Fruit fly (Drosophila melanogaster): ENCODE measurements around the gene nab.
A peak's percentile ranks its signal among the peaks of the same experiment; 100 is the strongest.

Gene nab

DNA sequence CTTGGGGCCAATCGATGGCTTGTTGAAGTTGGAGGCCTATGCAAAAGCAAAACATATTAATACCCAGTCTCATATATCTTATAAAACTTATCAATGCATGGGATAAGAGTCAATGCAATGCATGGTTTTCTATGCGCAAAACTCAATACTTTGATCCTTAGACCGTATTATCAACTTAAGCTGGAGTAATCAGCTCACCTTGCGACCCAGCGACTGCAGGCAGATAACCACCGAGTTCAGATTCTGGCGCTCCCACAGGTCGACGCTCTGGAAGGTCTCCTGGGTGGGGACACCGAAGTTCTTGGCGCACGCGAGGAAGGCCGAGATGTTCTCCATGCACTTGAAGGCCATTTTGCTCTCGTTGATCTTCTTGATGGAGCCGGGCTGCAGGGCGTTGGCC, 45.6 kb downstream of the nab start:
- TF ChIP-seq CG17806 (tag; optimal IDR thresholded peaks at IDR 0.05) (no peak), CG12605 (GFP tag; IDR thresholded peaks at IDR 0.05) (no peak), CG15710 (tag; optimal IDR thresholded peaks at IDR 0.05) (no peak), Ets98B (GFP tag; IDR thresholded peaks at IDR 0.05) (no peak), CG34367 (tag; optimal IDR thresholded peaks at IDR 0.05) (no peak), CG9948 (tag; optimal IDR thresholded peaks at IDR 0.05) (no peak), D1 (tag; optimal IDR thresholded peaks at IDR 0.05) (no peak), Pif1A (GFP tag; optimal IDR thresholded peaks at IDR 0.05) (no peak), CG4496 (GFP tag; IDR thresholded peaks at IDR 0.05) (no peak), gl (tag; optimal IDR thresholded peaks at IDR 0.05) (no peak), CG8301 (tag; optimal IDR thresholded peaks at IDR 0.05) (no peak), Pif1B (GFP tag; optimal IDR thresholded peaks at IDR 0.05) (no peak)

DNA sequence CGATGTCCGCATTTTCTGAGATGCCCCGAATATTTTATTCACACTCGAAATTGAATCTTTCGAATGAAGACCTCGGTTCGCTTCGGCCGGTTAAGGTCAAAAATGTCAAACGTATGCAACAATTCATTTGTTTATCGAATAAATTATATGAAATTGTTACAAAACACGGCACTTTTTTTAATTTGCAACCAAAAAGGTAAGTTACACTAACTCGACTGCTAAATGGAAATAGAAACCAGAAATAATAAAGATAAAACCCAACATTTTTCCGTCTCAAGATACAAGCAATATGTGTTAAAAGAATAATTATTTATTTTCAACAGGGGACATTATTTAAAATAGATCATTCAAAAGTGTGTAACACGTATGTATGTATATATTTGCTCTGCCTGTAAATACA, 46.7 kb downstream of the nab start:
- no peak for TF ChIP-seq CG14655 (GFP tag; optimal IDR thresholded peaks at IDR 0.05)
- TF ChIP-seq CG15710 (tag; optimal IDR thresholded peaks at IDR 0.05), result no peak
- TF ChIP-seq CG4496 (GFP tag; IDR thresholded peaks at IDR 0.05), result no peak
- no peak for TF ChIP-seq CG17806 (tag; optimal IDR thresholded peaks at IDR 0.05)
- TF ChIP-seq CG9948 (tag; optimal IDR thresholded peaks at IDR 0.05), result no peak
- TF ChIP-seq Ets98B (GFP tag; IDR thresholded peaks at IDR 0.05), result no peak
- TF ChIP-seq D1 (tag; optimal IDR thresholded peaks at IDR 0.05), result no peak
- no peak for TF ChIP-seq Pif1A (GFP tag; optimal IDR thresholded peaks at IDR 0.05)
- no peak for TF ChIP-seq CG10348 (GFP tag; IDR thresholded peaks at IDR 0.05)
- no peak for TF ChIP-seq CG8159 (tag; optimal IDR thresholded peaks at IDR 0.05)
- no peak for TF ChIP-seq CG34367 (tag; optimal IDR thresholded peaks at IDR 0.05)
- TF ChIP-seq EcR (GFP tag; optimal IDR thresholded peaks at IDR 0.05), result no peak
- TF ChIP-seq CG13204 (GFP tag; optimal IDR thresholded peaks at IDR 0.05), result no peak

DNA sequence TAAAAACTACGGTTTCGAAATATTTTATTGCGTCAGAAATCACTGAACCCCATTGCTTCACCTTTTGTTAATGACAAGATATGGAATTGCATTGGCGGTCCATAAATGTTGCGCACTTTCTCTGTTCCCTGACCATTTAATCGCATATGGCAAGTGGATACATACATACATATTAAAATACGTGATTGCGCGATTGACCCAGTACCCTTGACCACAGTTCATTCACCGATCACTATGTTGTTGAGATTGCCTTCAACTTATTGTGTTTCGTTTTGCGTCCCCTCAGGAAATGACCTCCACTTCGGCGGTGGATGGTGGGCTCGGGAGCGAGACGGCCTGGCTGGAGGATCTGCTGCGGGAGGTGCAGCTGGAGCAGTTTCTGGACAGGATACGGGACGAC, 50.5 kb downstream of the nab start:
- peak; percentile 92 for TF ChIP-seq EcR (GFP tag; optimal IDR thresholded peaks at IDR 0.05)
- TF ChIP-seq CG14655 (GFP tag; optimal IDR thresholded peaks at IDR 0.05), result no peak

DNA sequence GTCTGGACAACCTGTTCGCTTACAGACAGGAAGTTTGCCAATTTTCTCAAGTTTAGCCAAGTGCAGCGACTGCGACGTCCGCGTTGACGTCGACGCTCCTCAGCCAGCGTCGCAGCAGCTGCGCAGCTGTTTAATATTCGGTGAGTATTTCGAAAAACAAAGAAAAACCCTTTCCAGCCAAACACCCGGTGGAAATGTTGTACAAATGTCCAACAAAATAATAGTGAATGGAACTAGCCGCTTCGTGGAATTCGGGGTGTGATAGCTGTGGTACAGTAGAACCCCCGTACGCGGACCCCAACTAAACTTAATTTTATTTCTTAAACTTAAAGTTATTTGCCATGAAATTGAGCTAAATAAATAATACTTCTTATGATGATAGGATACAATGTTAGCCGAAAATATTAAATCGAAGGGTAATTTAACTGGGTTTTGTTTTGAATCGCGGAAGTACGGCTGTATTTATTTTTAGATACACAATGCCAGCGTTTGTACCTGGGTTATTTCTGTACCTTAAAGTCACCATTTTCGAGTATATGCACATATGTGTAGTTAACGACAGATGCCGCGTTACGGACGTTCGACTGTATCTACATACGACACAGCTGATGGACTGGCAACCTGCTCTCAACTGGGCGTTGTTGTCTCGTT, 51.8 kb downstream of the nab start:
- TF ChIP-seq Snoo (tag; optimal IDR thresholded peaks at IDR 0.05), result peak; percentile 58
- no peak for TF ChIP-seq CG10348 (GFP tag; IDR thresholded peaks at IDR 0.05)
- TF ChIP-seq Pif1B (GFP tag; optimal IDR thresholded peaks at IDR 0.05), result peak; percentile 41
- TF ChIP-seq CG17806 (tag; optimal IDR thresholded peaks at IDR 0.05), result peak; percentile 31
- peak; percentile 41 for TF ChIP-seq CG34367 (tag; optimal IDR thresholded peaks at IDR 0.05)
- TF ChIP-seq CG15710 (tag; optimal IDR thresholded peaks at IDR 0.05), result peak; percentile 69
- peak; percentile 79 for TF ChIP-seq CG14655 (GFP tag; optimal IDR thresholded peaks at IDR 0.05)
- no peak for TF ChIP-seq rn (GFP tag; IDR thresholded peaks at IDR 0.05)
- TF ChIP-seq CG32121 (GFP tag; IDR thresholded peaks at IDR 0.05), result peak; percentile 48
- TF ChIP-seq CG12605 (GFP tag; IDR thresholded peaks at IDR 0.05), result no peak
- TF ChIP-seq CG8301 (tag; optimal IDR thresholded peaks at IDR 0.05), result peak; percentile 79
- peak; percentile 81 for TF ChIP-seq Pif1A (GFP tag; optimal IDR thresholded peaks at IDR 0.05)
- no peak for TF ChIP-seq EcR (GFP tag; optimal IDR thresholded peaks at IDR 0.05)
- peak; percentile 61 for TF ChIP-seq Ets98B (GFP tag; IDR thresholded peaks at IDR 0.05)
- peak; percentile 59; the same call in 1 of the 3 replicates for TF ChIP-seq CG4496 (GFP tag; IDR thresholded peaks at IDR 0.05)
- peak; percentile 39 for TF ChIP-seq CG13204 (GFP tag; optimal IDR thresholded peaks at IDR 0.05)
- TF ChIP-seq fd96Ca (GFP tag; IDR thresholded peaks at IDR 0.05), result peak; percentile 55; the same call in 1 of the 3 replicates
- TF ChIP-seq CG9948 (tag; optimal IDR thresholded peaks at IDR 0.05), result peak; percentile 63
- no peak for TF ChIP-seq D1 (tag; optimal IDR thresholded peaks at IDR 0.05)
- peak; percentile 15 for TF ChIP-seq gl (tag; optimal IDR thresholded peaks at IDR 0.05)
- TF ChIP-seq CG8159 (tag; optimal IDR thresholded peaks at IDR 0.05), result peak; percentile 66

DNA sequence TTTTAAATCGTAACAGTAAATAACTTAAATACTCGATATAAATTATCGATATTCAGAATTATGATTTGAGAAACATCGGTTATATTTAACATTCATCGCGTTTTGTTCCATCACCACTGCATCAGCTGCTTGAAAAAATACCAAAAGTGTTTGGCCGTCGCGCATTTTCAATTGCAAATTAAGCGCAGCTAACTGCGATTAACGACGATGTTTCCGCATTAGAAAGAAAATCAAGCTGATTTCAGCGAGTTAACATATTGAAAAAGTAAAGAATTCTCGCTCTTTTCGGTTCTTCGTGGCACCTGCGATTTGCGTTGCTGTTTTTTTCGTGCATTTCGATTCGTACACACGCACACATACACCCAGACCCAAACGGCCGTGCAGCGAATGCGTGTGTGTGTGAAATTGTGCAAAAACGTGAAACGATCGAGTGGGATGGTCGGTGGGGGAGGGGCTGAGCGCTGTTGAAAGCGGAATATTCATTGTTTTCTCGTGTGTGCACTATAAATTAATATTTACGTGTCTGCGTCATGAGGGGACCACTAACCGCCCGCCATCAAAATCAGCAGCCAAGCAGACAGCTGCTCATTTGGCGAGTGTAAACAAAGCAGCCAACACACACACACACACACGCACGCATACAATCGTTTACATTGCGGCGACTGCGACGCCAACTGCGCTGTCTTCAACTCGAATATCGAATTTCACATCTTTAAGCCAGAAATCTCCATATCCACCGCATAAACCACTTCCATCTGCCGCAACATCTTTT, 52.5 kb downstream of the nab start, which contains the start of gene Ack:
TSS of gene Ack (plus strand) at position 115 of the 772 bp plus-strand sequence.
- TF ChIP-seq CG32121 (GFP tag; IDR thresholded peaks at IDR 0.05) (peak; percentile 22; the same call in 1 of the 2 replicates), CG12605 (GFP tag; IDR thresholded peaks at IDR 0.05) (no peak), Pif1B (GFP tag; optimal IDR thresholded peaks at IDR 0.05) (no peak), CG15710 (tag; optimal IDR thresholded peaks at IDR 0.05) (no peak), rn (GFP tag; IDR thresholded peaks at IDR 0.05) (no peak), CG8159 (tag; optimal IDR thresholded peaks at IDR 0.05) (no peak), CG13204 (GFP tag; optimal IDR thresholded peaks at IDR 0.05) (peak; percentile 17), Pif1A (GFP tag; optimal IDR thresholded peaks at IDR 0.05) (no peak), CG4496 (GFP tag; IDR thresholded peaks at IDR 0.05) (no peak), CG17806 (tag; optimal IDR thresholded peaks at IDR 0.05) (no peak), CG8301 (tag; optimal IDR thresholded peaks at IDR 0.05) (no peak), CG9948 (tag; optimal IDR thresholded peaks at IDR 0.05) (no peak), D1 (tag; optimal IDR thresholded peaks at IDR 0.05) (no peak)

DNA sequence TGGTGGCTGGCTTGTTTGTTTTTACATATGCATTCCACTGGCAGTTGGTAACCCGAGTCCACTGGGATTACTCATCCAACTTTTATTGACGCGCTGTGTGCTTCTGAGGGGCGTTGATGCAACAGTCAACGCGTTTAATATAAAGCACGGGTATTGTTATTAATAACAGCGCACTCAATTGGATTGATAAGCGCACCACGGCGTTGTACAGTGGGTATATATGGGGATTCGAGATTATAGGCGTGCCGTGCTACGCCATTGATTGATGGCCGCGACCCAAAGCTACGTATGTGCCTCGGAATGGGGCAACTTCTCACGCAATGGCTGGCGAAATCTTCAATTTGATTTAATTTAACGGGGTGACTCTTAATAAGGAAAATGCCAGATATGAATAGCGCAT, 53.6 kb downstream of the nab start:
- TF ChIP-seq Pif1A (GFP tag; optimal IDR thresholded peaks at IDR 0.05) (no peak), CG14655 (GFP tag; optimal IDR thresholded peaks at IDR 0.05) (no peak), CG34367 (tag; optimal IDR thresholded peaks at IDR 0.05) (no peak), D1 (tag; optimal IDR thresholded peaks at IDR 0.05) (no peak), EcR (GFP tag; optimal IDR thresholded peaks at IDR 0.05) (peak; percentile 52), CG13204 (GFP tag; optimal IDR thresholded peaks at IDR 0.05) (no peak), CG17806 (tag; optimal IDR thresholded peaks at IDR 0.05) (no peak), CG4496 (GFP tag; IDR thresholded peaks at IDR 0.05) (no peak), fd96Ca (GFP tag; IDR thresholded peaks at IDR 0.05) (no peak)
